Worm (Caenorhabditis elegans) whole organism, young adult: ENCODE data around the gene Y73B6A.1.
A peak's percentile ranks its signal among the peaks of the same experiment; 100 is the strongest.

Source experiments
- B0336.3 ChIP-seq: fragments of 200-800 bp; sonication (Bioruptor generic); IDR thresholded peaks from 2 replicates; pipeline ENCODE4 v1.3.6; 2022; ENCODE audit warnings: missing genetic modification characterization, missing compliant biosample characterization
- D2030.7 ChIP-seq: fragments of 200-800 bp; sonication (Bioruptor generic); IDR thresholded peaks from 2 replicates; pipeline ENCODE4 v1.3.6; 2022; ENCODE audit warnings: missing genetic modification reagents, missing genetic modification characterization, missing compliant biosample characterization
- F23B12.7 ChIP-seq: sonication (generic microtip); optimal IDR thresholded peaks from 2 replicates; lab custom pipeline; 2017; ENCODE audit warnings: missing genetic modification characterization, mild to moderate bottlenecking, missing compliant biosample characterization, antibody characterized with exemption, moderate library complexity; ENCODE audit not compliant: insufficient read depth
- F39B2.1 ChIP-seq: fragments of 200-800 bp; sonication (Bioruptor generic); IDR thresholded peaks from 2 replicates; pipeline ENCODE4 v1.3.6; 2022; ENCODE audit warnings: missing genetic modification reagents, missing genetic modification characterization, missing compliant biosample characterization
- K11D2.4 ChIP-seq: fragments of 200-800 bp; sonication (Bioruptor generic); IDR thresholded peaks from 2 replicates; pipeline ENCODE4 v1.3.6; 2022; ENCODE audit warnings: missing genetic modification reagents, missing genetic modification characterization, missing compliant biosample characterization
- T07F8.4 ChIP-seq: sonication (generic microtip); optimal IDR thresholded peaks from 2 replicates; lab custom pipeline; 2016; ENCODE audit warnings: mild to moderate bottlenecking, missing genetic modification characterization, moderate library complexity, missing compliant biosample characterization
- ZK185.1 ChIP-seq: sonication (generic microtip); optimal IDR thresholded peaks from 2 replicates; lab custom pipeline; 2016; ENCODE audit warnings: mild to moderate bottlenecking, missing genetic modification characterization, missing compliant biosample characterization; ENCODE audit not compliant: poor library complexity, severe bottlenecking
- aptf-2 ChIP-seq: fragments of 200-800 bp; sonication (Bioruptor generic); conservative IDR thresholded peaks from 2 replicates; pipeline ENCODE4 v1.3.6; 2022; ENCODE audit warnings: missing genetic modification reagents, missing genetic modification characterization, missing compliant biosample characterization
- aptf-3 ChIP-seq: fragments of 200-800 bp; sonication (Bioruptor generic); IDR thresholded peaks from 2 replicates; pipeline ENCODE4 v1.3.6; 2022; ENCODE audit warnings: missing genetic modification characterization, missing compliant biosample characterization
- attf-6 ChIP-seq: fragments of 200-800 bp; sonication (Bioruptor generic); IDR thresholded peaks from 2 replicates; pipeline ENCODE4 v1.3.6; 2022; ENCODE audit warnings: missing genetic modification reagents, missing genetic modification characterization, missing compliant biosample characterization
- ceh-58 ChIP-seq: fragments of 200-800 bp; sonication (Bioruptor generic); IDR thresholded peaks from 2 replicates; pipeline ENCODE4 v1.3.6; 2022; ENCODE audit warnings: missing genetic modification characterization, missing compliant biosample characterization
- ceh-79 ChIP-seq: sonication (generic microtip); optimal IDR thresholded peaks from 2 replicates; lab custom pipeline; 2017; ENCODE audit warnings: mild to moderate bottlenecking, missing genetic modification characterization, missing compliant biosample characterization
- ceh-91 ChIP-seq: fragments of 200-800 bp; sonication (Bioruptor generic); IDR thresholded peaks from 2 replicates; pipeline ENCODE4 v1.3.6; 2022; ENCODE audit warnings: missing genetic modification reagents, missing genetic modification characterization, missing compliant biosample characterization
- die-1 ChIP-seq: sonication (generic microtip); optimal IDR thresholded peaks from 2 replicates; lab custom pipeline; 2016; ENCODE audit warnings: missing genotype, mild to moderate bottlenecking, missing genetic modification characterization, missing compliant biosample characterization
- dpff-1 ChIP-seq: sonication (generic microtip); optimal IDR thresholded peaks from 2 replicates; lab custom pipeline; 2017; ENCODE audit warnings: mild to moderate bottlenecking, missing genetic modification characterization, missing compliant biosample characterization
- egl-18 ChIP-seq: fragments of 200-800 bp; sonication (Bioruptor generic); IDR thresholded peaks from 2 replicates; pipeline ENCODE4 v1.3.6; 2022; ENCODE audit warnings: missing genetic modification reagents, missing genetic modification characterization, missing compliant biosample characterization
- egrh-3 ChIP-seq: fragments of 200-800 bp; sonication (Bioruptor generic); IDR thresholded peaks from 2 replicates; pipeline ENCODE4 v1.3.6; 2022; ENCODE audit warnings: missing genetic modification reagents, missing genetic modification characterization, missing compliant biosample characterization
- hlh-12 ChIP-seq: sonication (generic microtip); optimal IDR thresholded peaks from 2 replicates; lab custom pipeline; 2016; ENCODE audit warnings: missing genetic modification characterization, missing compliant biosample characterization
- hmg-20 ChIP-seq: fragments of 200-800 bp; sonication (Bioruptor generic); IDR thresholded peaks from 2 replicates; pipeline ENCODE4 v1.3.6; 2022; ENCODE audit warnings: missing genetic modification reagents, missing genetic modification characterization, missing compliant biosample characterization
- hrde-1 ChIP-seq: sonication (generic microtip); optimal IDR thresholded peaks from 2 replicates; lab custom pipeline; 2016; ENCODE audit warnings: missing genetic modification characterization, mild to moderate bottlenecking, missing compliant biosample characterization, moderate library complexity, missing genotype, missing genetic modification reagents, borderline replicate concordance
- lin-35 ChIP-seq, 3 experiments: fragments of 150-350 bp in 2 of 3; sonication (generic microtip) in 1 of 3; optimal IDR thresholded peaks; 2 replicates each; lab custom pipeline; 2014 to 2018; ENCODE audit warnings: missing biosample characterization in 3 of 3, missing genetic modification characterization in 3 of 3, missing genetic modification reagents in 3 of 3
- lin-54 ChIP-seq: fragments of 200-800 bp; sonication (Bioruptor generic); optimal IDR thresholded peaks from 2 replicates; lab custom pipeline; 2018; ENCODE audit warnings: mild to moderate bottlenecking, missing genetic modification characterization, missing compliant biosample characterization
- lsl-1 ChIP-seq: fragments of 200-800 bp; sonication (Bioruptor generic); optimal IDR thresholded peaks from 2 replicates; lab custom pipeline; 2018; ENCODE audit warnings: mild to moderate bottlenecking, missing genetic modification characterization, moderate library complexity, missing compliant biosample characterization
- madf-10 ChIP-seq: sonication (generic microtip); optimal IDR thresholded peaks from 2 replicates; lab custom pipeline; 2016; ENCODE audit warnings: mild to moderate bottlenecking, missing genetic modification characterization, missing compliant biosample characterization
- madf-3 ChIP-seq: fragments of 200-800 bp; sonication (Bioruptor generic); IDR thresholded peaks from 2 replicates; pipeline ENCODE4 v1.3.6; 2022; ENCODE audit warnings: missing genetic modification reagents, missing genetic modification characterization, missing compliant biosample characterization
- madf-8 ChIP-seq: fragments of 200-800 bp; sonication (Bioruptor generic); conservative IDR thresholded peaks from 2 replicates; pipeline ENCODE4 v1.3.6; 2022; ENCODE audit warnings: missing genetic modification reagents, missing genetic modification characterization, missing compliant biosample characterization
- mcd-1 ChIP-seq: fragments of 200-800 bp; sonication (Bioruptor generic); IDR thresholded peaks from 2 replicates; pipeline ENCODE4 v1.3.6; 2022; ENCODE audit warnings: missing genetic modification reagents, missing genetic modification characterization, missing compliant biosample characterization
- nhr-80 ChIP-seq: sonication (generic microtip); optimal IDR thresholded peaks from 2 replicates; lab custom pipeline; 2016; ENCODE audit warnings: missing genetic modification characterization, missing compliant biosample characterization
- rpc-1 ChIP-seq, 2 experiments: fragments of 150-350 bp in 1 of 2; sonication (generic microtip) in 1 of 2; optimal IDR thresholded peaks; 2 replicates each; lab custom pipeline; 2014 to 2018; ENCODE audit warnings: missing biosample characterization in 1 of 2, missing genetic modification characterization in 1 of 2, missing genetic modification reagents in 1 of 2, missing genotype in 1 of 2
- sdz-38 ChIP-seq: sonication (generic microtip); optimal IDR thresholded peaks from 2 replicates; lab custom pipeline; 2016; ENCODE audit warnings: missing genotype, missing genetic modification characterization, missing compliant biosample characterization
- snpc-1.1 ChIP-seq: sonication (generic microtip); optimal IDR thresholded peaks from 2 replicates; lab custom pipeline; 2017; ENCODE audit warnings: missing genetic modification characterization, mild to moderate bottlenecking, missing compliant biosample characterization, antibody characterized with exemption, moderate library complexity, missing genotype, missing genetic modification reagents; ENCODE audit not compliant: insufficient read depth
- snpc-4 ChIP-seq, 5 experiments: fragments of 150-350 bp in 1 of 5; sonication (generic microtip) in 4 of 5; optimal IDR thresholded peaks; 2 replicates each; lab custom pipeline; 2014 to 2018; ENCODE audit warnings: missing genetic modification characterization in 5 of 5, missing biosample characterization in 3 of 5, antibody characterized with exemption in 2 of 5, mild to moderate bottlenecking in 2 of 5, missing compliant biosample characterization in 2 of 5, missing genotype in 2 of 5, moderate library complexity in 2 of 5, missing genetic modification reagents in 1 of 5
- sptf-2 ChIP-seq: fragments of 200-800 bp; sonication (Bioruptor generic); optimal IDR thresholded peaks from 2 replicates; lab custom pipeline; 2018; ENCODE audit warnings: mild to moderate bottlenecking, missing genetic modification characterization, missing compliant biosample characterization
- unc-62 ChIP-seq: fragments of 150-350 bp; optimal IDR thresholded peaks from 2 replicates; lab custom pipeline; 2014; ENCODE audit warnings: missing biosample characterization, missing genetic modification reagents, missing genetic modification characterization
- xnd-1 ChIP-seq: sonication (generic microtip); optimal IDR thresholded peaks from 2 replicates; lab custom pipeline; 2016; ENCODE audit warnings: missing genotype, missing genetic modification reagents, missing genetic modification characterization, missing compliant biosample characterization
- zfh-2 ChIP-seq: fragments of 200-800 bp; sonication (Bioruptor generic); conservative IDR thresholded peaks from 2 replicates; pipeline ENCODE4 v1.3.6; 2022; ENCODE audit warnings: missing genetic modification reagents, missing genetic modification characterization, missing compliant biosample characterization
- ztf-18 ChIP-seq: sonication (generic microtip); optimal IDR thresholded peaks from 2 replicates; lab custom pipeline; 2016; ENCODE audit warnings: missing genotype, mild to moderate bottlenecking, missing genetic modification characterization, missing compliant biosample characterization

Gene Y73B6A.1

ce11 chrIV:6645867-6646655, 21.7 kb downstream of the Y73B6A.1 start, which contains the start of gene hil-7 (continued):
- TF ChIP-seq ZK185.1 (tag; lab: Kevin White, UChicago) = no peak

- no peak for TF ChIP-seq aptf-2 (GFP tag; lab: Robert Waterston, UW)
- TF ChIP-seq, all 124 proteins: peak for 0
Measured at ce11 chrIV:6639880-6640279, 27.9 kb downstream of the Y73B6A.1 start, which contains the start of gene C01B10.6. TSS of gene C01B10.6 (plus strand) at chrIV:6640180.

- TF ChIP-seq attf-6 = no peak
Measured at ce11 chrIV:6638256-6638655, 29.5 kb downstream of the Y73B6A.1 start, which contains the start of gene C01B10.7. TSS of gene C01B10.7 (plus strand) at chrIV:6638556.

ce11 chrIV:6634789-6635188, 33.0 kb downstream of the Y73B6A.1 start, which contains the start of gene metl-13:
TSS of gene metl-13 (plus strand) at chrIV:6635089.
- TF ChIP-seq snpc-4 (GFP tag; optimal IDR thresholded peaks at IDR 0.05; lab: Kevin White, UChicago) (no peak), snpc-4 (tag; optimal IDR thresholded peaks at IDR 0.05; lab: Kevin White, UChicago) (peak in 1 of 4 experiments; percentile 55), lin-35 (GFP tag; optimal IDR thresholded peaks at IDR 0.05; lab: Kevin White, UChicago) (no peak), K11D2.4 (no peak)
- TF ChIP-seq, all 124 proteins: peak for 1

ce11 chrIV:6631704-6632272, 36.0 kb downstream of the Y73B6A.1 start, which contains the start of the genes cest-5.1 and C01B10.9:
TSS of gene cest-5.1 (minus strand) at chrIV:6631754.
TSS of gene C01B10.9 (plus strand) at chrIV:6632222.
- TF ChIP-seq ceh-58 (GFP tag; lab: Robert Waterston, UW) = no peak
- peak; percentile 0 for TF ChIP-seq madf-10 (tag; lab: Kevin White, UChicago)
- TF ChIP-seq zfh-2 = no peak
- TF ChIP-seq dpff-1 (tag; lab: Kevin White, UChicago) = no peak
- peak; percentile 2 for TF ChIP-seq snpc-1.1 (tag; lab: Kevin White, UChicago)
- peak; percentile 49; the same call in 1 of the 2 replicates for TF ChIP-seq aptf-2 (GFP tag; lab: Robert Waterston, UW)
- TF ChIP-seq hmg-20 (GFP tag; lab: Robert Waterston, UW) = no peak
- TF ChIP-seq B0336.3 (GFP tag; lab: Robert Waterston, UW) = no peak
- TF ChIP-seq hrde-1 = no peak
- peak; percentile 15 for TF ChIP-seq nhr-80 (tag; lab: Kevin White, UChicago)
- no peak for TF ChIP-seq xnd-1 (tag; lab: Kevin White, UChicago)
- no peak for TF ChIP-seq ceh-91 (GFP tag; lab: Robert Waterston, UW)
- no peak for TF ChIP-seq sdz-38 (tag; lab: Kevin White, UChicago)
- no peak for TF ChIP-seq madf-8
- TF ChIP-seq T07F8.4 (tag; lab: Kevin White, UChicago) = no peak
- TF ChIP-seq F23B12.7 (tag; lab: Kevin White, UChicago) = no peak
- no peak for TF ChIP-seq egl-18 (GFP tag; lab: Robert Waterston, UW)
- peak; percentile 90 for TF ChIP-seq lin-54 (GFP tag; lab: Kevin White, UChicago)
- no peak for TF ChIP-seq die-1 (tag; lab: Kevin White, UChicago)
- TF ChIP-seq madf-3 (GFP tag; lab: Robert Waterston, UW) = no peak
- TF ChIP-seq K11D2.4 = no peak
- no peak for TF ChIP-seq mcd-1
- TF ChIP-seq ceh-79 (tag; lab: Kevin White, UChicago) = no peak
- no peak for TF ChIP-seq sptf-2 (GFP tag; lab: Kevin White, UChicago)
- TF ChIP-seq aptf-3 (GFP tag; lab: Robert Waterston, UW) = no peak
- no peak for TF ChIP-seq unc-62
- TF ChIP-seq ztf-18 (tag; lab: Kevin White, UChicago) = no peak
- no peak for TF ChIP-seq rpc-1 (optimal IDR thresholded peaks at IDR 0.05; lab: Kevin White, UChicago)
- no peak for TF ChIP-seq rpc-1 (tag; optimal IDR thresholded peaks at IDR 0.05; lab: Kevin White, UChicago)
- TF ChIP-seq egrh-3 (GFP tag; lab: Robert Waterston, UW) = no peak
- TF ChIP-seq F39B2.1 (GFP tag; lab: Robert Waterston, UW) = 0 out of 2 replicates have a peak, but pooled peaks have one; percentile 47
- no peak for TF ChIP-seq hlh-12
- no peak for TF ChIP-seq lsl-1 (GFP tag; lab: Kevin White, UChicago)
- TF ChIP-seq D2030.7 (GFP tag; lab: Robert Waterston, UW) = peak; percentile 37; the same call in 1 of the 2 replicates
